Worm (Caenorhabditis elegans) whole organism, midembryonic: ENCODE results near the gene Y24F12A.1.

Experiments used
- T22C8.4 ChIP-seq: fragments of 200-800 bp; sonication (Bioruptor generic); IDR thresholded peaks from 2 replicates; pipeline ENCODE4 v1.3.6; 2022; ENCODE audit warnings: missing genetic modification characterization, missing compliant biosample characterization
- cog-1 ChIP-seq: sonication (generic microtip); optimal IDR thresholded peaks from 2 replicates; lab custom pipeline; 2016; ENCODE audit warnings: missing genetic modification characterization, missing compliant biosample characterization
- flt-1 ChIP-seq: fragments of 200-800 bp; sonication (Bioruptor generic); IDR thresholded peaks from 2 replicates; pipeline ENCODE4 v1.3.6; 2022; ENCODE audit warnings: missing genetic modification characterization, missing compliant biosample characterization
- klf-2 ChIP-seq: fragments of 200-800 bp; sonication (Bioruptor generic); conservative IDR thresholded peaks from 2 replicates; pipeline ENCODE4 v1.3.6; 2022; ENCODE audit warnings: missing genetic modification reagents, missing genetic modification characterization, missing compliant biosample characterization
- med-1 ChIP-seq: sonication (generic microtip); optimal IDR thresholded peaks from 2 replicates; lab custom pipeline; 2017; ENCODE audit warnings: missing genetic modification characterization, mild to moderate bottlenecking, missing compliant biosample characterization, antibody characterized with exemption, missing genetic modification reagents; ENCODE audit not compliant: insufficient read depth
- ref-1 ChIP-seq: fragments of 200-800 bp; sonication (Bioruptor generic); conservative IDR thresholded peaks from 2 replicates; pipeline ENCODE4 v1.3.6; 2022; ENCODE audit warnings: missing genetic modification reagents, missing genetic modification characterization, missing compliant biosample characterization
- tab-1 ChIP-seq: fragments of 200-800 bp; sonication (Bioruptor generic); IDR thresholded peaks from 2 replicates; pipeline ENCODE4 v1.3.6; 2022; ENCODE audit warnings: missing genetic modification characterization, missing compliant biosample characterization
- ztf-23 ChIP-seq: fragments of 200-800 bp; sonication (Bioruptor generic); IDR thresholded peaks from 2 replicates; pipeline ENCODE4 v1.3.6; 2022; ENCODE audit warnings: missing genetic modification reagents, missing genetic modification characterization, missing compliant biosample characterization
- ztf-29 ChIP-seq: fragments of 200-800 bp; sonication (Bioruptor generic); IDR thresholded peaks from 2 replicates; pipeline ENCODE4 v1.3.6; 2022; ENCODE audit warnings: missing genetic modification reagents, missing genetic modification characterization, missing compliant biosample characterization

The Y24F12A.1 gene

ce11 chrIV:11572524-11572923 is 32.5 kb upstream of the Y24F12A.1 start:
- no peak for TF ChIP-seq ref-1
- TF ChIP-seq tab-1: no peak
- no peak for TF ChIP-seq T22C8.4 (GFP tag; lab: Robert Waterston, UW)
- TF ChIP-seq med-1 (GFP tag; lab: Kevin White, UChicago): no peak
- TF ChIP-seq flt-1: no peak
- no peak for TF ChIP-seq ztf-29 (GFP tag; lab: Robert Waterston, UW)
- no peak for TF ChIP-seq ztf-23 (GFP tag; lab: Robert Waterston, UW)
- TF ChIP-seq cog-1 (tag; lab: Kevin White, UChicago): no peak
- TF ChIP-seq klf-2 (GFP tag; lab: Robert Waterston, UW): no peak

DNA sequence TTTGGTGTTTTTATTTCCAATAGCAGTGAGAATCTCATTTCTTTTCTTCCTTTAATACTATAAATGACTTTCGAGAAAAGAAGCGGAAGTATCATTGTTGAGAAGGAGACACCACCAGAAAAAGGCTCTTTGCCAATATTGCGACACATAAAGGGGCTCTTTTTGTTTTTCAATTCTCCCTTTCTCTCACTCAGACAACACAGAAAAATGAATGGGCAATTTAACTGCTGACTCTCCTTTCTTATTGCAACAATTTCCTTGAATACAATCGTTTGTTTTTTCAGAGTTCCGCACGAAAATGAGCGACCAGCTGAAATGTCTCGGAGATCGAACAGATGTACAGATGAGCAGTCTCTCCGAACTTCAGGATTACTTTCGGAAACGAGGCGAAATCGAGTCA is 30.7 kb upstream of the Y24F12A.1 start:
- TF ChIP-seq ztf-29 (GFP tag; lab: Robert Waterston, UW): no peak
- TF ChIP-seq klf-2 (GFP tag; lab: Robert Waterston, UW): no peak
- TF ChIP-seq T22C8.4 (GFP tag; lab: Robert Waterston, UW): no peak
- TF ChIP-seq cog-1 (tag; lab: Kevin White, UChicago): no peak
- no peak for TF ChIP-seq med-1 (GFP tag; lab: Kevin White, UChicago)
- no peak for TF ChIP-seq flt-1

DNA sequence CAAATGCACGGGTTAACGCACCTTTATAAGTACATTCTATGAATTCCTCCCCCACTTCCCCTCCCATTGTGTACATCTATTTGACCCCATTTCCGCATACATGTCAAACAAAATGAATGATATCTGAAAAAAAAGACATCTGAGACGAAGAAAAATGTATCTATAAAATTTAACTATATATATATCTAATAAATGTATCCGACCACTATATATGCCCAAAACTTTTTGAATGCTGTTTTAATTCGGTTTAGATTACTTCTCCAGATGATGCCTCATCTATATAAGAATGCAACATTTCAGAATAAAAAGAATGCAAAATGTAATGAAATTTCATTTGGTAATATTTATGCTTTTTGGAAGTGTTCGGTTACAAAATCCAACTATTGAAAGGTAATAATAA is 26.6 kb upstream of the Y24F12A.1 start, which contains the start of gene rib-1:
rib-1 (plus strand) TSS at position 301 of the 400 bp plus-strand sequence.
- no peak for TF ChIP-seq klf-2 (GFP tag; lab: Robert Waterston, UW)
- TF ChIP-seq med-1 (GFP tag; lab: Kevin White, UChicago): no peak
- no peak for TF ChIP-seq ztf-29 (GFP tag; lab: Robert Waterston, UW)
- TF ChIP-seq cog-1 (tag; lab: Kevin White, UChicago): no peak
- TF ChIP-seq ref-1: no peak
- TF ChIP-seq ztf-23 (GFP tag; lab: Robert Waterston, UW): no peak
- no peak for TF ChIP-seq T22C8.4 (GFP tag; lab: Robert Waterston, UW)
- no peak for TF ChIP-seq flt-1
- TF ChIP-seq tab-1: no peak

DNA sequence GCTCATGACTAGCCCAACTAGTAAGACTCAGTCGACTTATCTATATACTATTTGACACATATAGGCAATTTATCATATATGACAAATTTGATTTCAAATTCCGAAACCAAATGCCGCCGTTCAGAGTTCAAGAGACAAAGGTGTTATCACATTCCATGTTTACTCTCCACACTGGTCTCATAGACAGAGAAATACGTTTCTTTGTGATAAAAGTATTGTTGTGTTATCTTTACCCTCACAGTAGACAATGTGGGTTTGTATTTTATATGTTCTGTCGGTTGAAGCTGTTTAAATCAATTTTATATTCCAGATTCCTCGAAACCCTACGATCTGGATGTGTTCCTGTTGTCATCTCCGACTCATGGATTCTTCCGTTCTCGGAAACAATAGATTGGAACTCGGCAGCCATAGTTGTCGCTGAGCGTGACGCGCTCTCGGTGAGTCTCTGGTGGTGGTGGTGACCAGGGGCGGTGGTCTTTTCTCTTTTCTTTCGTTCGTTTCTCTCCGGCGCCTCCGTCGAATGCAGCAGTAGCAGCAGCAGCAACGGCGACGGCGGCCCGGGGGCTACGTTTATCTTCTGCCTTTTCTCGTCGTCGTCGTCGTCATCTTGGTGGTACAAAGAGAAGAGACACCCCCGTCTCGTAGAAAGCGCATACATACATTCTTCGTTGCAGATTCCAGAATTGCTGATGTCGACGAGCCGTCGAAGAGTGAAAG is 22.4 kb upstream of the Y24F12A.1 start:
- no peak for TF ChIP-seq ref-1
- TF ChIP-seq tab-1: peak; percentile 58; the same call in 1 of the 2 replicates
- peak; percentile 50; the same call in 1 of the 2 replicates for TF ChIP-seq flt-1

DNA sequence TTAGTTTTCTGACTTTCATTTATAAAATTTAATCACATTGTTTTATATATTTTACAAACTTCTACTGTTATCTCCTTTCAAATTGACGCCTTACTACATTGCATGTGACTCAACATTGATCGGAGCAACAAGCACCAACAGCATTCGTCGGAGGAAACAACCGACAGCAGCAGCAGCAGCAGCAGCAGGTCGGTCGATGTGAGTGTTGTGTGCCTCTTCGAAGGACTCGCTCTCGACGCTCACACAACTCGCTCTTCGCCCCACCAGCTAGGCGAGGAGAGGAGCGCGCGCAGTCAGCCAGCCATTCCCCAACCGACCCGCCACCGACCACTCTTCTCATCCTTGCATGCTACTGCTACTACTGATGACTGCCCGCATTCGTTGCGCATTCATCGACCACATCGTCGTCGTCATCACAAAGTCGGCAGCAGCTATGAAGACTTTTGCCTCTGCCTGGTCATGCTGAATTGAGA is 21.1 kb upstream of the Y24F12A.1 start, which contains the start of gene F12F6.1:
F12F6.1 (plus strand) TSS at position 51 of the 473 bp plus-strand sequence.
- 0 out of 2 replicates have a peak, but pooled peaks have one; percentile 35 for TF ChIP-seq tab-1
- TF ChIP-seq ztf-23 (GFP tag; lab: Robert Waterston, UW): no peak

DNA sequence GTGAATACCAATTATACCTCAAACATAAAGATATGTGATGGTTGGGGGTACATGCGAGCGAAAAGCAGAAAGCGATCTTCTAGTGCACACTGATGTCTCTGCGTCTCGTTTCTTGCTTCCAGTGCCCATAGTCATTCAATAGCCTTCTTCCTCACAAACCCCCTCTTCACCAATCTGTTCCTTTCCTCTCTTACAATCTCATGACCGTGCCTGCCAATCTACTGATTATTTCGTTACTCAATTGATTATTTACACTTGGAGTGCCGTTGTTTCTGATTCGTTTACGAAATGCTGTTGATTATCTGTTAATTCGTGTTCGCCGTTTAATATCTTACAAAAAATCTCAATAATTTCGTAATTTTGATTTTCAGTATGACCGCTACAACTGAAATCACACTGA is 20.2 kb upstream of the Y24F12A.1 start:
- no peak for TF ChIP-seq cog-1 (tag; lab: Kevin White, UChicago)
- no peak for TF ChIP-seq ztf-23 (GFP tag; lab: Robert Waterston, UW)
- TF ChIP-seq ztf-29 (GFP tag; lab: Robert Waterston, UW): no peak
- no peak for TF ChIP-seq ref-1
- no peak for TF ChIP-seq T22C8.4 (GFP tag; lab: Robert Waterston, UW)
- no peak for TF ChIP-seq tab-1
- no peak for TF ChIP-seq klf-2 (GFP tag; lab: Robert Waterston, UW)
- TF ChIP-seq flt-1: no peak
- TF ChIP-seq med-1 (GFP tag; lab: Kevin White, UChicago): no peak

DNA sequence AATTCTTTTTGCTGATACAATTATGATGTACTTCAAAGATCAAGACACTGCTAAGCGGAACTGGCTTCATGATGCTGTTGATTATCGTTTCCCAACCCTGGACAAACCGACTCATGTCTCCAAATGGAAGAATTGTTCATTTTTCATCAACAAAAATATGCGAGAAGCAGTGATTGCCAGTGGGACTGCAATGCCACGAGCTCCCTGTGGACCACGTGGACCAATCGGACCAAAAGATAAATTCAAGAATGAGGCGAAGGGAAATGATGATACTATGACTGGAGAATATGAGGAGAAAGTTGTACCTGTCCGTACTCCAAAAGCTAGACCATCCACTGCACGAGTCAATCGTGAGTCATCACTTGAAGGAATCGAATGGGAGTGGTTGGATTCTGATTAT is 18.6 kb upstream of the Y24F12A.1 start:
- TF ChIP-seq ztf-23 (GFP tag; lab: Robert Waterston, UW) (no peak), cog-1 (tag; lab: Kevin White, UChicago) (no peak), klf-2 (GFP tag; lab: Robert Waterston, UW) (no peak), T22C8.4 (GFP tag; lab: Robert Waterston, UW) (no peak), med-1 (GFP tag; lab: Kevin White, UChicago) (no peak), tab-1 (no peak), ztf-29 (GFP tag; lab: Robert Waterston, UW) (no peak), flt-1 (no peak), ref-1 (no peak)

DNA sequence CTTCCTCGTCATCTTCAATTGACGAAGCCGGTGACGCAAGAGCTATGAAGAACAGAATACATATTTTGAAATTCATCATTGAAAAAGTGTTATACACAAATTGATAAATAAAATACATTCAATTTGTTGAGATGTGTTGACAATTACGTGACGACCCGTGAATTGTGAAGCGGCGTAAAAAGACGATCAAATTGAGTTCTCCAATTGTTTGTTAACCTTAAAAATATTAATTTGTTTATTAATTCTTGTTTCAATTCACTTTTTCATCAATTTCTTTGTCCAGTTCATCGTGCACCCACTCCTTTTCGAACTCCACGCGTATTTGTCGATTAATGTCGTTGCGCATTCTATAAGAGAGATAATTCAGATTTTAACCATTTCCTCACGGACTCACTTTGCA is 12.9 kb upstream of the Y24F12A.1 start, which contains the start of gene spe-36:
spe-36 (minus strand) TSS at position 101 of the 400 bp plus-strand sequence.
- TF ChIP-seq T22C8.4 (GFP tag; lab: Robert Waterston, UW) (no peak), klf-2 (GFP tag; lab: Robert Waterston, UW) (no peak), med-1 (GFP tag; lab: Kevin White, UChicago) (no peak), ztf-23 (GFP tag; lab: Robert Waterston, UW) (no peak), flt-1 (no peak), cog-1 (tag; lab: Kevin White, UChicago) (no peak), tab-1 (no peak), ztf-29 (GFP tag; lab: Robert Waterston, UW) (no peak), ref-1 (no peak)

ce11 chrIV:11592820-11593219 is 12.2 kb upstream of the Y24F12A.1 start:
- TF ChIP-seq ztf-29 (GFP tag; lab: Robert Waterston, UW) (no peak), flt-1 (peak; percentile 72; the same call in 1 of the 2 replicates), tab-1 (no peak), cog-1 (tag; lab: Kevin White, UChicago) (no peak), klf-2 (GFP tag; lab: Robert Waterston, UW) (0 out of 2 replicates have a peak, but pooled peaks have one; percentile 18), T22C8.4 (GFP tag; lab: Robert Waterston, UW) (no peak), med-1 (GFP tag; lab: Kevin White, UChicago) (no peak)
